Fruit fly (Drosophila melanogaster): ENCODE results near the gene CG2991.

DNA sequence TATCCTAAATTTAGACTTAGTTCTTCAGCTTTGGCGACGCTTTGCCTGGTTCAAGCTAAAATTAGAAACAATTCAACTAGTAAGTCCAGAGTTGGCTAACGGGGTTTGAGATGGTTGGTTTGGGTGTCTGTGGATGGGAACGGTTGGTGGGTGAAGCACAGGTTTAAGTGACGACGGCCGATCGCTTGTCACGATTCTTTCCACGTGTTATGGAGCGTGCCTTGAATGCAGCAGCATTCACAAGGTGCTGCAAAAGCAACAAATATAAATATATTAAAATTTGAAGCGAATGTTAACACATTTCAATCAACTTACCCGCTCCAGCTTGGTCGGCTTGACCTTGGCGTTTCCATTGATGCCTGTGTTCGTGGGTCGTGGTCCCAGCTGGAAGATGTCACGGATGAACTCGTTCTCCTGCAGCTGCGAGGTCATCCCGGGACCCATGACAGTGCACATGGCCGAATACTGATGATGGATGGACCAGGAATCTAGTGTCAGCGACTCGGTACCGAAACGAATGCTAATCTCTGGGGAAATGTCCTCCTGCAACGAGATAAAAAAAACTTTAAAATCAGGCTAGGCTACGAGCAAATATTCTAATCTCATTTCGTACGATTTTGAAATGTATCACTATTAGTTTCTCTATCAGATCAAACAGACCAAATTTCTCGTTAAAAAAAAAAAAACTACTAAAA, 12.2 kb downstream of the CG2991 start, which contains the start of gene CG8813:
- TF ChIP-seq CG7786 (GFP tag; optimal IDR thresholded peaks at IDR 0.05) (no peak), CG15479 (GFP tag; optimal IDR thresholded peaks at IDR 0.05) (no peak), Deaf1 (tag; optimal IDR thresholded peaks at IDR 0.05) (no peak), CG11398 (GFP tag; optimal IDR thresholded peaks at IDR 0.05) (no peak), pho (GFP tag; optimal IDR thresholded peaks at IDR 0.05) (no peak), cato (GFP tag; optimal IDR thresholded peaks at IDR 0.05; ENCODE audit: borderline replicate concordance) (no peak), sens-2 (GFP tag; IDR thresholded peaks at IDR 0.05) (no peak)

Measured in whole organism, embryonic.